Fruit fly (Drosophila melanogaster) whole organism, prepupa: ENCODE measurements around the gene tos.

ENCODE experiments used
- Blimp-1 ChIP-seq: fragments of 200-800 bp; sonication (Bioruptor generic); optimal IDR thresholded peaks from 3 replicates; lab custom pipeline; 2017; ENCODE audit warnings: missing biosample characterization, missing genetic modification characterization, mild to moderate bottlenecking, moderate library complexity, missing genetic modification reagents
- CG10631 ChIP-seq: fragments of 200-800 bp; sonication (Bioruptor generic); optimal IDR thresholded peaks from 2 replicates; lab custom pipeline; 2016; ENCODE audit warnings: missing biosample characterization, missing genetic modification characterization
- CG10669 ChIP-seq: fragments of 200-800 bp; sonication (Bioruptor generic); optimal IDR thresholded peaks from 3 replicates; lab custom pipeline; 2018; ENCODE audit warnings: missing biosample characterization, mild to moderate bottlenecking, missing genetic modification characterization, moderate library complexity
- CG11294 ChIP-seq: fragments of 200-800 bp; sonication (Bioruptor generic); IDR thresholded peaks from 2 replicates; pipeline ENCODE4 v1.3.6; 2022; ENCODE audit warnings: missing biosample characterization, missing genetic modification characterization
- CG11902 ChIP-seq: fragments of 200-800 bp; sonication (Bioruptor generic); optimal IDR thresholded peaks from 3 replicates; lab custom pipeline; 2016; ENCODE audit warnings: missing biosample characterization, missing genetic modification characterization
- CG16779 ChIP-seq: fragments of 200-800 bp; sonication (Bioruptor generic); optimal IDR thresholded peaks from 3 replicates; lab custom pipeline; 2017; ENCODE audit warnings: missing biosample characterization, mild to moderate bottlenecking, missing genetic modification characterization
- CG31627 ChIP-seq: fragments of 200-800 bp; sonication (Bioruptor generic); optimal IDR thresholded peaks from 3 replicates; lab custom pipeline; 2016; ENCODE audit warnings: missing biosample characterization, missing genetic modification characterization
- CG32006 ChIP-seq: fragments of 200-800 bp; sonication (Bioruptor generic); optimal IDR thresholded peaks from 3 replicates; lab custom pipeline; 2017; ENCODE audit warnings: missing biosample characterization, mild to moderate bottlenecking, missing genetic modification characterization
- CG34406 ChIP-seq: fragments of 200-800 bp; sonication (Bioruptor generic); optimal IDR thresholded peaks from 3 replicates; lab custom pipeline; 2016; ENCODE audit warnings: missing biosample characterization, missing genetic modification characterization
- CG3919 ChIP-seq: fragments of 200-800 bp; sonication (Bioruptor generic); optimal IDR thresholded peaks from 3 replicates; lab custom pipeline; 2016; ENCODE audit warnings: missing biosample characterization, missing genetic modification characterization
- CG4318 ChIP-seq: fragments of 200-800 bp; sonication (Bioruptor generic); optimal IDR thresholded peaks from 3 replicates; lab custom pipeline; 2017; ENCODE audit warnings: missing biosample characterization, mild to moderate bottlenecking, missing genetic modification characterization
- CG6163 ChIP-seq: fragments of 200-800 bp; sonication (Bioruptor generic); IDR thresholded peaks from 3 replicates; pipeline ENCODE4 v1.3.6; 2022; ENCODE audit warnings: missing biosample characterization, missing genetic modification characterization
- CG6276 ChIP-seq: fragments of 200-800 bp; sonication (Bioruptor generic); optimal IDR thresholded peaks from 2 replicates; lab custom pipeline; 2017; ENCODE audit warnings: missing biosample characterization, mild to moderate bottlenecking, missing genetic modification characterization
- CG6854 ChIP-seq: fragments of 200-800 bp; sonication (Bioruptor generic); optimal IDR thresholded peaks from 2 replicates; lab custom pipeline; 2017; ENCODE audit warnings: missing biosample characterization, mild to moderate bottlenecking, missing genetic modification characterization
- CG7368 ChIP-seq: fragments of 200-800 bp; sonication (Bioruptor generic); optimal IDR thresholded peaks from 3 replicates; lab custom pipeline; 2016; ENCODE audit warnings: missing biosample characterization, missing genetic modification characterization
- CG8632 ChIP-seq: fragments of 200-800 bp; sonication (Bioruptor generic); optimal IDR thresholded peaks from 3 replicates; lab custom pipeline; 2016; ENCODE audit warnings: missing biosample characterization, missing genetic modification characterization
- CG9139 ChIP-seq: fragments of 200-800 bp; sonication (Bioruptor generic); optimal IDR thresholded peaks from 3 replicates; lab custom pipeline; 2017; ENCODE audit warnings: missing biosample characterization, mild to moderate bottlenecking, missing genetic modification characterization
- Eip75B ChIP-seq: fragments of 200-800 bp; sonication (Bioruptor generic); optimal IDR thresholded peaks from 3 replicates; lab custom pipeline; 2016; ENCODE audit warnings: missing biosample characterization, missing genetic modification characterization
- Eip78C ChIP-seq: fragments of 200-800 bp; sonication (Bioruptor generic); peaks from one replicate; lab custom pipeline; 2016; ENCODE audit warnings: missing biosample characterization, missing genetic modification characterization
- Ets96B ChIP-seq: fragments of 200-800 bp; optimal IDR thresholded peaks from 2 replicates; lab custom pipeline; 2019; ENCODE audit warnings: missing biosample characterization, mild to moderate bottlenecking, missing genetic modification characterization, moderate library complexity
- Gug ChIP-seq: fragments of 200-800 bp; sonication (Bioruptor generic); IDR thresholded peaks from 2 replicates; pipeline ENCODE4 v1.3.6; 2022; ENCODE audit warnings: missing biosample characterization, missing genetic modification characterization
- Hr38 ChIP-seq: sonication (Bioruptor generic); optimal IDR thresholded peaks from 2 replicates; lab custom pipeline; 2016; ENCODE audit warnings: missing biosample characterization, missing genetic modification characterization
- Hr39 ChIP-seq: fragments of 200-800 bp; sonication (Bioruptor generic); optimal IDR thresholded peaks from 2 replicates; lab custom pipeline; 2016; ENCODE audit warnings: missing biosample characterization, missing genetic modification characterization
- Hr4 ChIP-seq: fragments of 200-800 bp; sonication (Bioruptor generic); optimal IDR thresholded peaks from 3 replicates; lab custom pipeline; 2016; ENCODE audit warnings: missing biosample characterization, missing genetic modification characterization
- OdsH ChIP-seq: fragments of 200-800 bp; sonication (Bioruptor generic); optimal IDR thresholded peaks from 3 replicates; lab custom pipeline; 2016; ENCODE audit warnings: missing biosample characterization, missing genetic modification characterization
- Smox ChIP-seq: fragments of 200-800 bp; sonication (Bioruptor generic); optimal IDR thresholded peaks from 3 replicates; lab custom pipeline; 2016; ENCODE audit warnings: missing biosample characterization, missing genetic modification characterization
- Sox102F ChIP-seq: fragments of 200-800 bp; sonication (Bioruptor generic); optimal IDR thresholded peaks from 2 replicates; lab custom pipeline; 2016; ENCODE audit warnings: missing biosample characterization, mild to moderate bottlenecking, missing genetic modification characterization
- Sox14 ChIP-seq: fragments of 200-800 bp; sonication (Bioruptor generic); optimal IDR thresholded peaks from 3 replicates; lab custom pipeline; 2016; ENCODE audit warnings: missing biosample characterization, missing genetic modification characterization
- Sox15 ChIP-seq: fragments of 200-800 bp; sonication (Bioruptor generic); optimal IDR thresholded peaks from 3 replicates; lab custom pipeline; 2016; ENCODE audit warnings: missing biosample characterization, missing genetic modification characterization
- achi ChIP-seq: fragments of 200-800 bp; sonication (Bioruptor generic); optimal IDR thresholded peaks from 3 replicates; lab custom pipeline; 2016; ENCODE audit warnings: missing biosample characterization, missing genetic modification characterization
- acj6 ChIP-seq: fragments of 200-800 bp; sonication (Bioruptor generic); optimal IDR thresholded peaks from 3 replicates; lab custom pipeline; 2016; ENCODE audit warnings: missing biosample characterization, missing genetic modification characterization
- cyc ChIP-seq: fragments of 200-800 bp; sonication (Bioruptor generic); optimal IDR thresholded peaks from 3 replicates; lab custom pipeline; 2016; ENCODE audit warnings: missing biosample characterization, missing genetic modification characterization
- dac ChIP-seq: fragments of 200-800 bp; sonication (Bioruptor generic); optimal IDR thresholded peaks from 2 replicates; lab custom pipeline; 2017; ENCODE audit warnings: missing biosample characterization, mild to moderate bottlenecking, missing genetic modification characterization
- dsx ChIP-seq: fragments of 200-800 bp; optimal IDR thresholded peaks from 3 replicates; lab custom pipeline; 2019; ENCODE audit warnings: missing biosample characterization, mild to moderate bottlenecking, missing genetic modification characterization, moderate library complexity; ENCODE audit not compliant: poor library complexity, severe bottlenecking
- eg ChIP-seq: fragments of 200-800 bp; sonication (Bioruptor generic); IDR thresholded peaks from 3 replicates; pipeline ENCODE4 v1.3.6; 2022; ENCODE audit warnings: missing biosample characterization, missing genetic modification characterization
- esn ChIP-seq: fragments of 200-800 bp; sonication (Bioruptor generic); optimal IDR thresholded peaks from 2 replicates; lab custom pipeline; 2016; ENCODE audit warnings: missing biosample characterization, mild to moderate bottlenecking, missing genetic modification characterization, moderate library complexity
- fd85E ChIP-seq: fragments of 200-800 bp; sonication (Bioruptor generic); optimal IDR thresholded peaks from 3 replicates; lab custom pipeline; 2016; ENCODE audit warnings: missing biosample characterization, missing genetic modification characterization
- fkh ChIP-seq: fragments of 200-800 bp; sonication (Bioruptor generic); optimal IDR thresholded peaks from 3 replicates; lab custom pipeline; 2017; ENCODE audit warnings: missing biosample characterization, mild to moderate bottlenecking, missing genetic modification characterization, moderate library complexity
- lz ChIP-seq: fragments of 200-800 bp; sonication (Bioruptor generic); optimal IDR thresholded peaks from 3 replicates; lab custom pipeline; 2016; ENCODE audit warnings: missing biosample characterization, missing genetic modification characterization
- net ChIP-seq: fragments of 200-800 bp; sonication (Bioruptor generic); optimal IDR thresholded peaks from 3 replicates; lab custom pipeline; 2016; ENCODE audit warnings: missing biosample characterization, missing genetic modification characterization
- pdm3 ChIP-seq: fragments of 200-800 bp; sonication (Bioruptor generic); optimal IDR thresholded peaks from 3 replicates; lab custom pipeline; 2016; ENCODE audit warnings: missing biosample characterization, missing genetic modification characterization
- salr ChIP-seq, 2 experiments: fragments of 200-800 bp; sonication (Bioruptor generic); optimal IDR thresholded peaks; 3 replicates each; lab custom pipeline; 2016 to 2018; ENCODE audit warnings: missing biosample characterization in 2 of 2, missing genetic modification characterization in 2 of 2, mild to moderate bottlenecking in 1 of 2
- spab ChIP-seq: fragments of 200-800 bp; sonication (Bioruptor generic); optimal IDR thresholded peaks from 2 replicates; lab custom pipeline; 2017; ENCODE audit warnings: missing biosample characterization, mild to moderate bottlenecking, missing genetic modification characterization, missing genetic modification reagents
- ss ChIP-seq, 2 experiments: fragments of 200-800 bp; sonication (Bioruptor generic); optimal IDR thresholded peaks; 2 replicates in 1 of 2; 3 replicates in 1 of 2; lab custom pipeline; 2017 to 2018; ENCODE audit warnings: mild to moderate bottlenecking in 2 of 2, missing biosample characterization in 2 of 2, missing genetic modification characterization in 2 of 2, moderate library complexity in 1 of 2
- svp ChIP-seq: fragments of 200-800 bp; sonication (Bioruptor generic); peaks from one replicate; lab custom pipeline; 2016; ENCODE audit warnings: missing biosample characterization, missing genetic modification characterization
- vri ChIP-seq: fragments of 200-800 bp; sonication (Bioruptor generic); optimal IDR thresholded peaks from 3 replicates; lab custom pipeline; 2016; ENCODE audit warnings: missing biosample characterization, mild to moderate bottlenecking, missing genetic modification characterization

tos gene

DNA sequence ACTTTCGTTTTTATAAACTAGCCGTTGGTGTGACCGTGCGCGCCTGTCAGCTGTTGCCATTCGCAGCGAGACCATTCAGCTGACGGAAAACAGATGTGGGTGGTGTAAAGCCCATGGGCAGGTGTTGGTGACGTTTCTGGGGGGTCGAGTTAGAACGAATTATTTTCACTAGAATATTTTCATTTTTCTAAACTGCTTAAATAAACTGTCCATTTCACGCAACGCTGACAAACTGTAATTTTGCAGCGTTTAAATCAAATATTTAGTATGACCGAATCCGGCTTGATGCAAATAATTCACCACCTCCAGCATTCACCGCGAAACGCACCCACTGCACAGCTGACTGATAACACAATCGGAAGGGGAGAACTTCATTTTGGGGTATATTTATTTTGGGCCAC, 13.5 kb upstream of the tos start, which contains the start of the genes CG10383 and CG10338 (continued):
- TF ChIP-seq OdsH (GFP tag; lab: Kevin White, UChicago) = peak; percentile 89
- TF ChIP-seq lz = peak; percentile 89
- TF ChIP-seq CG10669 (GFP tag; lab: Kevin White, UChicago) = peak; percentile 64
- peak; percentile 94 for TF ChIP-seq eg (GFP tag; lab: Robert Waterston, UW)
- peak; percentile 81 for TF ChIP-seq CG34406 (GFP tag; lab: Kevin White, UChicago)
- peak; percentile 87 for TF ChIP-seq CG11902 (GFP tag; lab: Kevin White, UChicago)
- peak; percentile 63 for TF ChIP-seq Ets96B
- peak; percentile 41 for TF ChIP-seq spab (GFP tag; lab: Kevin White, UChicago)
- TF ChIP-seq CG6854 = peak; percentile 49
- TF ChIP-seq CG16779 (tag; lab: Kevin White, UChicago) = peak; percentile 47
- TF ChIP-seq CG10631 (GFP tag; lab: Kevin White, UChicago) = peak; percentile 84
- no peak for TF ChIP-seq CG6276 (GFP tag; lab: Kevin White, UChicago)
- peak; percentile 37 for TF ChIP-seq dsx (GFP tag; lab: Kevin White, UChicago)
- peak; percentile 86 for TF ChIP-seq Eip75B
- peak; percentile 93 for TF ChIP-seq CG31627 (GFP tag; lab: Kevin White, UChicago)
- peak; percentile 77 for TF ChIP-seq CG8632 (GFP tag; lab: Kevin White, UChicago)
- TF ChIP-seq net = peak; percentile 83
- TF ChIP-seq Blimp-1 (GFP tag; lab: Kevin White, UChicago) = peak; percentile 96
- peak; percentile 85 for TF ChIP-seq Sox102F
- TF ChIP-seq salr (GFP tag; optimal IDR thresholded peaks at IDR 0.05; lab: Kevin White, UChicago) = peak; percentile 57 to 64
- TF ChIP-seq achi (GFP tag; lab: Kevin White, UChicago) = peak; percentile 89
- TF ChIP-seq Hr39 (GFP tag; lab: Kevin White, UChicago) = peak; percentile 93
- TF ChIP-seq pdm3 (GFP tag; lab: Kevin White, UChicago) = no peak
- TF ChIP-seq Gug = peak; percentile 86
- peak; percentile 93 for TF ChIP-seq svp (GFP tag; lab: Kevin White, UChicago)
- TF ChIP-seq acj6 (GFP tag; lab: Kevin White, UChicago) = peak; percentile 89
- peak; percentile 75 for TF ChIP-seq vri (GFP tag; lab: Kevin White, UChicago)
- peak; percentile 86 for TF ChIP-seq CG7368 (GFP tag; lab: Kevin White, UChicago)
- peak; percentile 69 for TF ChIP-seq CG4318 (GFP tag; lab: Kevin White, UChicago)
- TF ChIP-seq, all 60 proteins: peak for 56

DNA sequence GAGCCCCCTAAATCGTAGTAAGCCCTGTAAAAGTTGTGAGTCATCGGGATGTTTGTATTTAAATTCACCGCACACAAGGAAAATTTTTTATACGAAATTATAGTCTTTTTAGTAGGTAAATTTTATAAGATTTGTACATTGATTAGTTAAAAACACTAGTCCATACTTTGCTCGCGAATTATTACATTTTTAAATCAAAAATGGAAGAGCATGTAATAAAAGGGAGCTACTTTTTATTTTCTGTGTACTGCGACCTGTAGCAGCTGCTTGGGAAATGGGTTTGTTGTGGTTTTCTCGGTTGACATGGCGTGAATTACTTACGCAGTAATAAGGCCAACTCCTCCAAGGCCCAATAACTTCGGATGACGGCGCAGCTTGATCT, 12.8 kb upstream of the tos start:
- TF ChIP-seq net = peak; percentile 43
- TF ChIP-seq Eip78C (GFP tag; lab: Kevin White, UChicago) = peak; percentile 83
- TF ChIP-seq Eip75B = peak; percentile 58
- peak; percentile 39 for TF ChIP-seq Smox
- TF ChIP-seq CG3919 (GFP tag; lab: Kevin White, UChicago) = peak; percentile 43
- TF ChIP-seq fkh = no peak
- 0 out of 2 replicates have a peak, but pooled peaks have one; percentile 26 for TF ChIP-seq Gug
- TF ChIP-seq svp (GFP tag; lab: Kevin White, UChicago) = no peak
- TF ChIP-seq CG8632 (GFP tag; lab: Kevin White, UChicago) = peak; percentile 55
- TF ChIP-seq spab (GFP tag; lab: Kevin White, UChicago) = no peak
- TF ChIP-seq CG6276 (GFP tag; lab: Kevin White, UChicago) = no peak
- TF ChIP-seq fd85E (GFP tag; lab: Kevin White, UChicago) = no peak
- peak; percentile 29 for TF ChIP-seq cyc (GFP tag; lab: Kevin White, UChicago)
- TF ChIP-seq dsx (GFP tag; lab: Kevin White, UChicago) = no peak
- TF ChIP-seq CG7368 (GFP tag; lab: Kevin White, UChicago) = no peak
- TF ChIP-seq eg (GFP tag; lab: Robert Waterston, UW) = peak; percentile 64; the same call in 2 of the 3 replicates
- TF ChIP-seq ss (GFP tag; optimal IDR thresholded peaks at IDR 0.05; lab: Kevin White, UChicago) = no peak
- TF ChIP-seq CG9139 (GFP tag; lab: Kevin White, UChicago) = no peak
- peak; percentile 66 for TF ChIP-seq OdsH (GFP tag; lab: Kevin White, UChicago)
- peak; percentile 66 for TF ChIP-seq CG32006
- TF ChIP-seq Hr39 (GFP tag; lab: Kevin White, UChicago) = peak; percentile 44
- TF ChIP-seq CG31627 (GFP tag; lab: Kevin White, UChicago) = peak; percentile 39
- TF ChIP-seq Sox14 (GFP tag; lab: Kevin White, UChicago) = peak; percentile 51
- no peak for TF ChIP-seq vri (GFP tag; lab: Kevin White, UChicago)
- peak; percentile 46 for TF ChIP-seq lz
- no peak for TF ChIP-seq Hr38
- TF ChIP-seq esn (GFP tag; lab: Kevin White, UChicago) = peak; percentile 54
- peak; percentile 63 for TF ChIP-seq pdm3 (GFP tag; lab: Kevin White, UChicago)
- peak; percentile 11 for TF ChIP-seq CG11902 (GFP tag; lab: Kevin White, UChicago)
- TF ChIP-seq Sox15 (GFP tag; lab: Kevin White, UChicago) = no peak
- TF ChIP-seq dac (GFP tag; lab: Kevin White, UChicago) = no peak
- TF ChIP-seq Sox102F = peak; percentile 5
- peak; percentile 84 for TF ChIP-seq CG6163 (GFP tag; lab: Robert Waterston, UW)
- TF ChIP-seq Hr4 (GFP tag; lab: Kevin White, UChicago) = peak; percentile 65
- peak; percentile 73 for TF ChIP-seq acj6 (GFP tag; lab: Kevin White, UChicago)
- no peak for TF ChIP-seq CG11294 (GFP tag; lab: Robert Waterston, UW)
- TF ChIP-seq achi (GFP tag; lab: Kevin White, UChicago) = peak; percentile 48
